Worm (Caenorhabditis elegans) whole organism, late embryonic: ENCODE data around the gene tmc-2.

Source experiments
- C38D4.7 ChIP-seq: fragments of 200-800 bp; sonication (Bioruptor generic); optimal IDR thresholded peaks from 2 replicates; lab custom pipeline; 2018; ENCODE audit warnings: mild to moderate bottlenecking, missing genetic modification characterization, moderate library complexity, missing compliant biosample characterization
- K02D7.2 ChIP-seq: sonication (generic microtip); optimal IDR thresholded peaks from 2 replicates; lab custom pipeline; 2017; ENCODE audit warnings: mild to moderate bottlenecking, missing genetic modification characterization, missing compliant biosample characterization
- ahr-1 ChIP-seq: sonication (generic microtip); optimal IDR thresholded peaks from 2 replicates; lab custom pipeline; 2016; ENCODE audit warnings: missing genetic modification characterization, missing compliant biosample characterization
- ama-1 ChIP-seq: fragments of 150-350 bp; optimal IDR thresholded peaks from 2 replicates; lab custom pipeline; 2014
- ceh-22 ChIP-seq: sonication (generic microtip); optimal IDR thresholded peaks from 2 replicates; lab custom pipeline; 2017; ENCODE audit warnings: missing biosample characterization, missing genetic modification characterization
- ceh-24 ChIP-seq: sonication (generic microtip); optimal IDR thresholded peaks from 2 replicates; lab custom pipeline; 2016; ENCODE audit warnings: mild to moderate bottlenecking, missing genetic modification characterization, missing compliant biosample characterization
- ceh-31 ChIP-seq: sonication (generic microtip); optimal IDR thresholded peaks from 2 replicates; lab custom pipeline; 2016; ENCODE audit warnings: missing genetic modification characterization, missing compliant biosample characterization
- ceh-45 ChIP-seq: fragments of 200-800 bp; sonication (Bioruptor generic); IDR thresholded peaks from 2 replicates; pipeline ENCODE4 v1.3.6; 2022; ENCODE audit warnings: missing genetic modification reagents, missing genetic modification characterization, missing compliant biosample characterization
- ceh-6 ChIP-seq: fragments of 200-800 bp; sonication (Bioruptor generic); optimal IDR thresholded peaks from 2 replicates; lab custom pipeline; 2018; ENCODE audit warnings: mild to moderate bottlenecking, missing genetic modification characterization, missing compliant biosample characterization
- che-1 ChIP-seq: sonication (generic microtip); optimal IDR thresholded peaks from 2 replicates; lab custom pipeline; 2016; ENCODE audit warnings: mild to moderate bottlenecking, missing genetic modification characterization, missing compliant biosample characterization
- dmd-4 ChIP-seq: sonication (generic microtip); optimal IDR thresholded peaks from 2 replicates; lab custom pipeline; 2016; ENCODE audit warnings: borderline replicate concordance, missing genetic modification characterization, missing compliant biosample characterization
- fax-1 ChIP-seq: sonication (generic microtip); optimal IDR thresholded peaks from 2 replicates; lab custom pipeline; 2016; ENCODE audit warnings: missing genotype, missing genetic modification characterization, missing compliant biosample characterization
- fkh-6 ChIP-seq: sonication (generic microtip); optimal IDR thresholded peaks from 2 replicates; lab custom pipeline; 2016; ENCODE audit warnings: missing genetic modification characterization, missing compliant biosample characterization
- gmeb-2 ChIP-seq: sonication (generic microtip); optimal IDR thresholded peaks from 2 replicates; lab custom pipeline; 2016; ENCODE audit warnings: missing genetic modification characterization, inconsistent platforms, missing compliant biosample characterization
- hlh-30 ChIP-seq: sonication (generic microtip); optimal IDR thresholded peaks from 2 replicates; lab custom pipeline; 2017; ENCODE audit warnings: antibody characterized with exemption, missing genetic modification characterization, missing compliant biosample characterization; ENCODE audit not compliant: insufficient read depth
- hlh-8 ChIP-seq: sonication (generic microtip); optimal IDR thresholded peaks from 2 replicates; lab custom pipeline; 2016; ENCODE audit warnings: missing genotype, missing genetic modification characterization, missing compliant biosample characterization
- lim-6 ChIP-seq: sonication (generic microtip); optimal IDR thresholded peaks from 2 replicates; lab custom pipeline; 2016; ENCODE audit warnings: missing genetic modification characterization, missing compliant biosample characterization
- lin-11 ChIP-seq: fragments of 200-800 bp; sonication (Bioruptor generic); optimal IDR thresholded peaks from 2 replicates; lab custom pipeline; 2018; ENCODE audit warnings: mild to moderate bottlenecking, missing genetic modification characterization, missing compliant biosample characterization
- nfya-1 ChIP-seq: sonication (generic microtip); optimal IDR thresholded peaks from 2 replicates; lab custom pipeline; 2017; ENCODE audit warnings: missing genetic modification characterization, mild to moderate bottlenecking, missing compliant biosample characterization, antibody characterized with exemption, moderate library complexity
- odd-2 ChIP-seq: sonication (generic microtip); optimal IDR thresholded peaks from 2 replicates; lab custom pipeline; 2017; ENCODE audit warnings: antibody characterized with exemption, mild to moderate bottlenecking, missing genetic modification characterization, missing compliant biosample characterization
- pha-2 ChIP-seq: sonication (generic microtip); optimal IDR thresholded peaks from 2 replicates; lab custom pipeline; 2017; ENCODE audit warnings: mild to moderate bottlenecking, missing genetic modification characterization, missing compliant biosample characterization
- ref-2 ChIP-seq: sonication (generic microtip); optimal IDR thresholded peaks from 2 replicates; lab custom pipeline; 2016; ENCODE audit warnings: missing genetic modification characterization, missing compliant biosample characterization
- syd-9 ChIP-seq: sonication (generic microtip); optimal IDR thresholded peaks from 2 replicates; lab custom pipeline; 2016; ENCODE audit warnings: mild to moderate bottlenecking, missing genetic modification characterization, moderate library complexity, missing compliant biosample characterization
- tbx-2 ChIP-seq: sonication (generic microtip); optimal IDR thresholded peaks from 2 replicates; lab custom pipeline; 2016; ENCODE audit warnings: missing genetic modification characterization, missing compliant biosample characterization
- tbx-7 ChIP-seq: sonication (generic microtip); optimal IDR thresholded peaks from 2 replicates; lab custom pipeline; 2016; ENCODE audit warnings: missing genotype, missing genetic modification characterization, missing compliant biosample characterization
- ttx-3 ChIP-seq: sonication (generic microtip); optimal IDR thresholded peaks from 2 replicates; lab custom pipeline; 2016; ENCODE audit warnings: missing genetic modification reagents, missing genetic modification characterization, missing compliant biosample characterization
- unc-42 ChIP-seq: sonication (generic microtip); optimal IDR thresholded peaks from 2 replicates; lab custom pipeline; 2016; ENCODE audit warnings: missing genotype, missing genetic modification characterization, missing compliant biosample characterization

tmc-2 gene

ce11 chrX:9347380-9347979 lies 44.0 kb downstream of the tmc-2 start, which contains the start of gene oga-1 (continued):
- TF ChIP-seq fkh-6 (tag; lab: Kevin White, UChicago) = no peak
- no peak for TF ChIP-seq pha-2 (tag; lab: Kevin White, UChicago)
- TF ChIP-seq dmd-4 (tag; lab: Kevin White, UChicago) = no peak
- no peak for TF ChIP-seq ceh-24 (tag; lab: Kevin White, UChicago)
- TF ChIP-seq syd-9 (tag; lab: Kevin White, UChicago) = no peak
- TF ChIP-seq tbx-2 (tag; lab: Kevin White, UChicago) = peak; percentile 74
- no peak for TF ChIP-seq ref-2 (tag; lab: Kevin White, UChicago)
- TF ChIP-seq ceh-31 (tag; lab: Kevin White, UChicago) = peak; percentile 73
- peak; percentile 10 for TF ChIP-seq nfya-1 (tag; lab: Kevin White, UChicago)
- peak; percentile 8 for TF ChIP-seq lim-6 (tag; lab: Kevin White, UChicago)
- peak; percentile 97 for TF ChIP-seq hlh-30 (tag; lab: Kevin White, UChicago)

- TF ChIP-seq C38D4.7 (no peak), nfya-1 (tag; lab: Kevin White, UChicago) (no peak), ref-2 (tag; lab: Kevin White, UChicago) (no peak), gmeb-2 (tag; lab: Kevin White, UChicago) (no peak), ceh-6 (no peak), ahr-1 (tag; lab: Kevin White, UChicago) (no peak), K02D7.2 (no peak), unc-42 (tag; lab: Kevin White, UChicago) (no peak), lin-11 (tag; lab: Kevin White, UChicago) (no peak), dmd-4 (tag; lab: Kevin White, UChicago) (no peak), fax-1 (no peak), odd-2 (no peak), fkh-6 (tag; lab: Kevin White, UChicago) (no peak), tbx-7 (no peak), ama-1 (lab: Kevin White, UChicago) (no peak), hlh-8 (tag; lab: Kevin White, UChicago) (no peak), ceh-45 (no peak), ceh-22 (no peak), che-1 (no peak), ttx-3 (no peak)
- TF ChIP-seq, all 69 proteins: peak for 0
These were observed 46.5 kb downstream of the tmc-2 start, which contains the start of gene flp-20 for ce11 chrX:9349844-9350556. Gene flp-20, minus strand, starts transcription at chrX:9349894.
